Worm (Caenorhabditis elegans) whole organism, L4 larva: Measurements from ENCODE around the gene T22B3.3.

Experiments
- F26F4.8 ChIP-seq: fragments of 200-800 bp; sonication (Bioruptor generic); conservative IDR thresholded peaks from 2 replicates; pipeline ENCODE4 v1.3.6; 2022; ENCODE audit warnings: missing genetic modification characterization, missing compliant biosample characterization
- R02D3.7 ChIP-seq: fragments of 150-350 bp; sonication (generic microtip); optimal IDR thresholded peaks from 3 replicates; lab custom pipeline; 2014; ENCODE audit warnings: missing biosample characterization, missing genetic modification characterization
- ceh-28 ChIP-seq: fragments of 150-350 bp; optimal IDR thresholded peaks from 2 replicates; lab custom pipeline; 2014; ENCODE audit warnings: missing biosample characterization, missing genetic modification reagents, missing genetic modification characterization
- egl-27 ChIP-seq: sonication (generic microtip); optimal IDR thresholded peaks from 3 replicates; lab custom pipeline; 2017; ENCODE audit warnings: missing biosample characterization, missing genetic modification reagents, missing genetic modification characterization
- fos-1 ChIP-seq: fragments of 150-350 bp; optimal IDR thresholded peaks from 2 replicates; lab custom pipeline; 2014; ENCODE audit warnings: missing biosample characterization, missing genetic modification characterization
- hif-1 ChIP-seq, 2 experiments: sonication (generic microtip); optimal IDR thresholded peaks; 2 replicates each; lab custom pipeline; 2016 to 2017; ENCODE audit warnings: missing compliant biosample characterization in 2 of 2, missing genetic modification characterization in 2 of 2, missing genetic modification reagents in 2 of 2, missing genotype in 2 of 2, mild to moderate bottlenecking in 1 of 2
- hlh-11 ChIP-seq: fragments of 200-800 bp; sonication (Bioruptor generic); optimal IDR thresholded peaks from 2 replicates; lab custom pipeline; 2018; ENCODE audit warnings: mild to moderate bottlenecking, missing genetic modification characterization, missing compliant biosample characterization
- lin-15B ChIP-seq: fragments of 150-350 bp; sonication (generic microtip); optimal IDR thresholded peaks from 3 replicates; lab custom pipeline; 2014; ENCODE audit warnings: missing biosample characterization, missing genetic modification characterization
- lin-38 ChIP-seq: fragments of 200-800 bp; sonication (Bioruptor generic); IDR thresholded peaks from 2 replicates; pipeline ENCODE4 v1.3.6; 2022; ENCODE audit warnings: missing genetic modification reagents, missing genetic modification characterization, missing compliant biosample characterization
- lin-39 ChIP-seq: fragments of 150-350 bp; optimal IDR thresholded peaks from 2 replicates; lab custom pipeline; 2014; ENCODE audit warnings: missing biosample characterization, missing genetic modification reagents, missing genetic modification characterization
- mdt-29 ChIP-seq: fragments of 200-800 bp; sonication (Bioruptor generic); IDR thresholded peaks from 2 replicates; pipeline ENCODE4 v1.3.6; 2022; ENCODE audit warnings: missing genetic modification reagents, missing genetic modification characterization, missing compliant biosample characterization
- snpc-4 ChIP-seq: fragments of 150-350 bp; optimal IDR thresholded peaks from 2 replicates; lab custom pipeline; 2014; ENCODE audit warnings: missing biosample characterization, missing genetic modification characterization
- unc-62 ChIP-seq, 3 experiments: fragments of 150-350 bp in 1 of 3; sonication (generic microtip); optimal IDR thresholded peaks in 2 of 3; peaks in 1 of 3; 1 replicate in 1 of 3; 2 replicates in 2 of 3; lab custom pipeline; 2014 to 2017; ENCODE audit warnings: missing biosample characterization in 3 of 3, missing genetic modification characterization in 3 of 3, missing genetic modification reagents in 3 of 3, missing genotype in 1 of 3

DNA sequence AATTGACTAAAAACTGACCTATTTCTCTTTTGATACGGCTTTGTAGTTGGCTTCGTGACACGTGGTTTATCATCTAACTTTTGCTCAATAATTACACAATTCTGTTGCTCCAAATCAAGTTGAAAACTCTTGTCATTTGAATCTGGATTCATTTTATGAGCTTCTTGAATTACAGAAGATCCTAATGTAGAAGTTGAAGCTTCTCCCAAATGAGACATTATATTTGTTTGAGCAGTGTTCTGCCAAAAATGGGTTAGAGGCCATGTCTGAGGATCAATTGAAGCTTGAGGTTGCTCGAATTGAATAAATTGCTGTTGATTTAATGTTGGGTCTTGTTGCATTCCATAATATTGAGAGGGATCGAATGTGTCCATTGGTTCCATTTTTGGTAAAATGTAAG is 6.1 kb downstream of the T22B3.3 start:
- TF ChIP-seq snpc-4 (tag; lab: Kevin White, UChicago) (no peak), lin-38 (no peak), F26F4.8 (no peak), R02D3.7 (tag; lab: Kevin White, UChicago) (no peak), mdt-29 (GFP tag; lab: Robert Waterston, UW) (no peak), unc-62 (GFP tag; optimal IDR thresholded peaks at IDR 0.05 in 1 of 2; lab: Kevin White, UChicago) (peak in 1 of 2 experiments; percentile 95), unc-62 (tag; optimal IDR thresholded peaks at IDR 0.05; lab: Kevin White, UChicago) (no peak), hlh-11 (tag; lab: Kevin White, UChicago) (no peak), ceh-28 (tag; lab: Kevin White, UChicago) (no peak), lin-39 (no peak), egl-27 (tag; lab: Kevin White, UChicago) (no peak), fos-1 (tag; lab: Kevin White, UChicago) (no peak), hif-1 (tag; optimal IDR thresholded peaks at IDR 0.05; lab: Kevin White, UChicago) (no peak), lin-15B (tag; lab: Kevin White, UChicago) (no peak)
